Worm (Caenorhabditis elegans): Measurements from ENCODE around the gene tut-1.

DNA sequence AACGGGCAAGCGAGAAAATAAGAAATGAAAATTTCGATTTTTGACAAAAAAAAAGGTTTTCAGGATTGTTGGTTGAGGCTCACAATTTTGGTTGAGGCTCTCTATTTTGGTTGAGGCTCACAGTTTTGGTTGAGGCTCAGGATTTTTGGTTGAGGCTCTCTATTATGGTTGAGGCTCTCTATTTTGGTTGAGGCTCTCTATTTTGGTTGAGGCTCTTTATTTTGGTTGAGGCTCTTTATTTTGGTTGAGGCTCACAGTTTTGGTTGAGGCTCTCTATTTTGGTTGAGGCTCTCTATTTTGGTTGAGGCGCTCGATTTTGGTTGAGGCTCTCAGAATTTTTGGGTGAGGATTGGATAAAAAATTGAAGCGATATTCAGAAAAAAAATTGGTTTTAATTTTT is 1.7 kb downstream of the tut-1 start:
- no peak for TF ChIP-seq elt-2 (tag; optimal IDR thresholded peaks at IDR 0.05)
- no peak for TF ChIP-seq zag-1 (tag; optimal IDR thresholded peaks at IDR 0.05)
